Fruit fly (Drosophila melanogaster) whole organism, embryonic: ENCODE data around the gene qless.

Source experiments
- CG17568 ChIP-seq: fragments of 200-800 bp; sonication (Bioruptor generic); optimal IDR thresholded peaks from 2 replicates; lab custom pipeline; 2018; ENCODE audit warnings: missing biosample characterization, mild to moderate bottlenecking, missing genetic modification characterization, moderate library complexity
- br ChIP-seq: fragments of >200 bp; optimal IDR thresholded peaks from 2 replicates; lab custom pipeline; 2017

- no peak for TF ChIP-seq br
- no peak for TF ChIP-seq CG17568 (GFP tag; lab: Kevin White, UChicago)
Observed at dm6 chr3R:31270783-31271427, 18.5 kb upstream of the qless start.
